Worm (Caenorhabditis elegans): ENCODE measurements around the gene tsp-5.
"Not testable (repeated sequence)": the region's sequence is repeated elsewhere in the genome, so short reads cannot be mapped to it uniquely, and the experiment has no call there.

tsp-5 gene

DNA sequence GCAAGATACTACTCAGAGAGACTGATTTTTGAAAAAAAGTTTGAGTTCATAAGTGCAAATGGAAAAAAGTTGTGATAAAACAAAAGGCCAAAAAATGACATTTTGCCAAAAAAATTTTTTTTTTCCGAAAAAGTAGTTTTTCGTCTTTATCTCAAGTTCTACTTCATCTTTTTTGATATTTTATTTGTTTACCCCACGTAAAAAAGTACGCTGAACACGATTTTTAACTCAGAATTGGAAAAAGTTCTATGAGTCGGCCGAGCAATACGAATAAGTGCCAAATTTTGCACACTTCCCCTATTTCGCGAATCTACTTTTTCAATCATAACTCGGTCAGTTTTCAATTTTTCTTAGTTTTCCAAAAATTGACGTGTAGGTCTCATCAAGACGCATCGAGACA is 12.6 kb downstream of the tsp-5 start, which contains the start of gene sru-16:
TSS of gene sru-16 (plus strand) at position 301 of the 400 bp plus-strand sequence.
- TF ChIP-seq tab-1 (GFP tag; IDR thresholded peaks at IDR 0.05); klf-2 (GFP tag; conservative IDR thresholded peaks at IDR 0.05); ztf-29 (GFP tag; IDR thresholded peaks at IDR 0.05): not testable (repeated sequence)

DNA sequence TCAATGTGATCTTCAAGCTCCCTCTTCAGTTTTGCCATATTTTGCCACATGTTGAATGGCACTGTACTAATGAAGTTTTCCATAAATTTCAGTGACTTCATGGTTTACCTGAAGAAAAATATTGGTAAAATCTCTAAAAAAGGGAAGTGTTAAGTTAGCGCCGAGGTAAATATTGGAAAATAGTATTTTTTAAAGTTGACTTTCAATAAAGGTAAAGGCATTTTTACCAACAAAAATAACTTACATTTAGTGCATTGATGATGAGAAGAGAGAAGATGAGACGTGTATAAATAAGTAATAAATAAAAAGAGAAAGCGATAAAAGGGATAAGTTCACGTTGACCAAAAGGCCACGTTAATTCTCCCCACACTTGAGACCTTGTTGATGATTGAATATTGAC is 13.4 kb downstream of the tsp-5 start, which contains the start of gene Y45F10B.8:
TSS of gene Y45F10B.8 (minus strand) at position 101 of the 400 bp plus-strand sequence.
- TF ChIP-seq ztf-29 (GFP tag; IDR thresholded peaks at IDR 0.05); ref-1 (GFP tag; conservative IDR thresholded peaks at IDR 0.05); T22C8.4 (GFP tag; IDR thresholded peaks at IDR 0.05): not testable (repeated sequence)

DNA sequence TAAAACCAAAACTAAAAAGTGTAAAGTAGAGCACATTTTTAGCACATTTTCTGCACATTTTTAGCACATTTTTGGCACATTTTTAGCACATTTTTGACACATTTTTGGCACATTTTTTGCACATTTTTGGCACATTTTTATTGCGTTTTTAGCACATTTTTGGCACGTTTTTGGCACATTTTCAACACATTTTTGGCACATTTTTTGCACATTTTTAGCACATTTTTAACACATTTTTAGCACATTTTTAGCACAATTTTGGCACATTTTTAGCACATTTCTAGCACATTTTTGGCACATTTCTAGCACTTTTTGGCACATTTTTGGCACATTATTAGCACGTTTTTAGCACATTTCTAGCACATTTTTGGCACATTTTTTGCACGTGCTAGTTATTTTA is 15.9 kb downstream of the tsp-5 start:
- no peak for TF ChIP-seq flt-1 (GFP tag; IDR thresholded peaks at IDR 0.05)
- TF ChIP-seq cog-1 (tag; optimal IDR thresholded peaks at IDR 0.05), result no peak
- TF ChIP-seq T22C8.4 (GFP tag; IDR thresholded peaks at IDR 0.05), result no peak
- TF ChIP-seq med-1 (GFP tag; optimal IDR thresholded peaks at IDR 0.05; ENCODE audit: insufficient read depth), result no peak
- TF ChIP-seq klf-2 (GFP tag; conservative IDR thresholded peaks at IDR 0.05), result no peak
- TF ChIP-seq ztf-23 (GFP tag; IDR thresholded peaks at IDR 0.05), result no peak
- no peak for TF ChIP-seq ztf-29 (GFP tag; IDR thresholded peaks at IDR 0.05)
- no peak for TF ChIP-seq tab-1 (GFP tag; IDR thresholded peaks at IDR 0.05)
- TF ChIP-seq ref-1 (GFP tag; conservative IDR thresholded peaks at IDR 0.05), result no peak

DNA sequence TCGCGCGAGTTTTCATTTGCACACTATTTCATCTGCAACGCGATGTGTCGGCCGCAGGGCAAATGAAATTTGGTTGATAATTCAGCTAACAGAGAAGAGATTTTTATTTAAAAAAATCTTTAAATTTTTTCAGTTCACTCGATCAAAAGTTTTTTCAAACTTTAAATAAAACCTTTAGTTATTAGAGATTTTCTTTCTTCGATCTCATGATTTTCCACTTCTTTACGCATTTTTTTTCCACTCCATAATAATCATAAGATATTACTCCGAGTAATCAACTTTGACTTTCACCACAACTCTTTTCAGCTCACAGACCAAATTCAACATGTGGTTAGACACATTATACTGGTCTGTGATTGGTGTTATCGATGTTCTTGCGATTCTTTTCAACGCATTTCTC is 16.8 kb downstream of the tsp-5 start, which contains the start of gene srd-10:
TSS of gene srd-10 (plus strand) at position 301 of the 400 bp plus-strand sequence.
- TF ChIP-seq T22C8.4 (GFP tag; IDR thresholded peaks at IDR 0.05) (no peak), med-1 (GFP tag; optimal IDR thresholded peaks at IDR 0.05; ENCODE audit: insufficient read depth) (no peak), tab-1 (GFP tag; IDR thresholded peaks at IDR 0.05) (no peak), ztf-29 (GFP tag; IDR thresholded peaks at IDR 0.05) (no peak), ztf-23 (GFP tag; IDR thresholded peaks at IDR 0.05) (no peak)

DNA sequence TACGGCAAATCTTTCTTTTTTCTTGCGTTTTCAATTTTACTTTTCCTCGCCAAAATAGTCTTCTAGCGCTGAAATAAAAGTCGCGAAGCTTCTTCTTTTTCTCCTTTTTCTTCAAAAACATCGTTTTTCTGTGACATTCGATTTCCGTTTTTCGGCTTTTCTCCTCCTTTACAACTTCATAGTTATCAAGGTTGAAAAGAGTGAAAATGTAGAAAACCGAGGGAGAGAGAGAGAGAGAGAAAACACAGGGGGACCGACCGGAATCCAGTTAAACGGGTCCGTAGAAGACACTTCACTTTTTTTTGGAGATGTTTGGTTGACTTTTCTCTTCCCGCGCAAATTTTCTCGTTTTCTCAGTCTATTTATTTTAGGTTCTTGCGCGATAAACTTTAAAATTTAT is 27.3 kb downstream of the tsp-5 start:
- TF ChIP-seq klf-2 (GFP tag; conservative IDR thresholded peaks at IDR 0.05) (no peak), T22C8.4 (GFP tag; IDR thresholded peaks at IDR 0.05) (no peak), ref-1 (GFP tag; conservative IDR thresholded peaks at IDR 0.05) (no peak), cog-1 (tag; optimal IDR thresholded peaks at IDR 0.05) (no peak), ztf-23 (GFP tag; IDR thresholded peaks at IDR 0.05) (no peak), tab-1 (GFP tag; IDR thresholded peaks at IDR 0.05) (no peak), ztf-29 (GFP tag; IDR thresholded peaks at IDR 0.05) (no peak), med-1 (GFP tag; optimal IDR thresholded peaks at IDR 0.05; ENCODE audit: insufficient read depth) (no peak), flt-1 (GFP tag; IDR thresholded peaks at IDR 0.05) (no peak)

DNA sequence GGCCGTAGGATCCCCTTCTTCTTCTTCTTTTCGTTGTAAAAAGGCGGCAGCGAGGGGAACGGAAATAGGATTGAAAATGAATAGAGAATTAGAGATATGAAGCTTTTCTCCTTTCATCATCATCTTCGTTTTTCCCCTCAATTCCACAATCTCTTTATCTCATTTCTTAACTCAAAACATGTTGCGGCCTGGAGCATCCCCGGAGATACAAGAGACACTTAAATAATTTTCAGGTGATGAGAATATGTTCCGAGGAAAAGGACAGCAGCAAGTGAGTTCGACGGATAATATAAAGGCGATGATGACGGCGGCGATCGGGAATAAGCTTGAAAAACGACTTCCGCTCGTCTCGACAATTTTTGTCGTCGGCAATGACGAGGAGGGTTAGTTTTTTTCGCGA is 29.9 kb downstream of the tsp-5 start, which contains the start of the genes Y45F10B.13 and qui-1:
TSS of gene Y45F10B.13 (minus strand) at position 101 of the 400 bp plus-strand sequence.
TSS of gene qui-1 (plus strand) at position 233 of the 400 bp plus-strand sequence.
- no peak for TF ChIP-seq cog-1 (tag; optimal IDR thresholded peaks at IDR 0.05)
- no peak for TF ChIP-seq ref-1 (GFP tag; conservative IDR thresholded peaks at IDR 0.05)
- TF ChIP-seq med-1 (GFP tag; optimal IDR thresholded peaks at IDR 0.05; ENCODE audit: insufficient read depth), result no peak
- no peak for TF ChIP-seq T22C8.4 (GFP tag; IDR thresholded peaks at IDR 0.05)
- TF ChIP-seq flt-1 (GFP tag; IDR thresholded peaks at IDR 0.05), result no peak
- TF ChIP-seq ztf-29 (GFP tag; IDR thresholded peaks at IDR 0.05), result no peak
- TF ChIP-seq tab-1 (GFP tag; IDR thresholded peaks at IDR 0.05), result no peak

DNA sequence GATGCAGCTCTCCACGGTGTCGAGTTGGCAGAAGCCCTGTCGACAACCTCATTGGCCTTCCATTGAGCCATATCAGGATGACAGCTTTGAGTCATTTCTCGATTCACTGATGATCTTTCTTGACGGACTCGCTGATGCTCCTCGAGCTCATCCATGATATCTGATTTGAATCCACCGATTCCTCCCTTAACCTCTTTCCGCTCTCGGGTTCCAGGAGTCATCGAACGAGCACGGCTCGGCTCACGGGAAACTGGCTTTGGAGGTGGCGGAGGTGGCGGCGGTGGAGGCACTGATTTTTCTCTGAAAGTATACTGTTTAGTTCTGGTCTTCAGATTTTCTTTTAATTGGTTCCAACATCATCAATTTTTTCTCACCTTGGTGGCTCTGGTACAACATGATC is 32.5 kb downstream of the tsp-5 start:
- TF ChIP-seq ref-1 (GFP tag; conservative IDR thresholded peaks at IDR 0.05) (no peak), klf-2 (GFP tag; conservative IDR thresholded peaks at IDR 0.05) (no peak), ztf-29 (GFP tag; IDR thresholded peaks at IDR 0.05) (no peak), cog-1 (tag; optimal IDR thresholded peaks at IDR 0.05) (no peak), ztf-23 (GFP tag; IDR thresholded peaks at IDR 0.05) (no peak)

DNA sequence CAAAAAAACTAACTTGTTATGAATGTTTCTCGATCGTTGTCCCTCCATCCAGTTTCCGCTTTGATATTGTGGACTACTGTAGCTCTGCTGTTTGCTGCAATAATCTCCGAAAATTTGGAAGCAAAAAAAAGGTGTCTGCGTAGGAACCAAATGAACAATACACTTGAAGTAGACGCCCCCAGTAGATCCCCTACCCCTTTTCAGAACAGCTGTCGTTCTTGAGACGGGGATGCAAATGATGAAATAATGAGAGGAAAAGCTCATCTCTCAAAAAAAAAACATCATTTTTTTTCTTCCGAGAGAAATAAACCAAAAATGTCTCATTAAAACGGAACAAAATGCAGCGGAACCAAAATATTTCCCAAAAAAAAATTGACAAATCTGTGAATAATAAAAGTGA is 34.2 kb downstream of the tsp-5 start:
- TF ChIP-seq med-1 (GFP tag; optimal IDR thresholded peaks at IDR 0.05; ENCODE audit: insufficient read depth) (no peak), ztf-29 (GFP tag; IDR thresholded peaks at IDR 0.05) (no peak), ztf-23 (GFP tag; IDR thresholded peaks at IDR 0.05) (no peak), ref-1 (GFP tag; conservative IDR thresholded peaks at IDR 0.05) (no peak), klf-2 (GFP tag; conservative IDR thresholded peaks at IDR 0.05) (no peak), flt-1 (GFP tag; IDR thresholded peaks at IDR 0.05) (no peak), T22C8.4 (GFP tag; IDR thresholded peaks at IDR 0.05) (no peak), cog-1 (tag; optimal IDR thresholded peaks at IDR 0.05) (no peak), tab-1 (GFP tag; IDR thresholded peaks at IDR 0.05) (no peak)

DNA sequence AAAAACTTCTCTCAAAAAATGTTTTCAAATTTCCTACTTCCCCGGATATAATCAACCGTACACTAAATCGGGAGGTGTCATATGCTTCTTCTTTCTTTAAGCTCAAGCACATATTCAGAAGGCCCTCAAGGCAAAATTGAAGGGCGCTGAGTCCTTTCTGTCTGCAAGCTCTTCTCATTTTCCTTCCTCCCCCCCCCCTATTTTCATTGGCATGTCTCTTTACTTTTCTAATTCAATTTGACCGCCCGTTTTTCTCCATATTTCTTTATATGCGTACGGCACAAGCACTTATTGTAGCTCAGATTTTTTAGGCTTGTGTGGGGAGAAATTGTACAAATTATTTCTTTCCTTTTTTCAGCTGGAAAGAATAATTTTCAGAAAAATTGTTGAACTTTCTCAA is 36.0 kb downstream of the tsp-5 start:
- TF ChIP-seq tab-1 (GFP tag; IDR thresholded peaks at IDR 0.05), result no peak
- TF ChIP-seq ref-1 (GFP tag; conservative IDR thresholded peaks at IDR 0.05), result no peak
- TF ChIP-seq T22C8.4 (GFP tag; IDR thresholded peaks at IDR 0.05), result no peak
- TF ChIP-seq klf-2 (GFP tag; conservative IDR thresholded peaks at IDR 0.05), result no peak
- TF ChIP-seq ztf-23 (GFP tag; IDR thresholded peaks at IDR 0.05), result no peak
- no peak for TF ChIP-seq flt-1 (GFP tag; IDR thresholded peaks at IDR 0.05)
- TF ChIP-seq ztf-29 (GFP tag; IDR thresholded peaks at IDR 0.05), result no peak
- no peak for TF ChIP-seq cog-1 (tag; optimal IDR thresholded peaks at IDR 0.05)
- no peak for TF ChIP-seq med-1 (GFP tag; optimal IDR thresholded peaks at IDR 0.05; ENCODE audit: insufficient read depth)

DNA sequence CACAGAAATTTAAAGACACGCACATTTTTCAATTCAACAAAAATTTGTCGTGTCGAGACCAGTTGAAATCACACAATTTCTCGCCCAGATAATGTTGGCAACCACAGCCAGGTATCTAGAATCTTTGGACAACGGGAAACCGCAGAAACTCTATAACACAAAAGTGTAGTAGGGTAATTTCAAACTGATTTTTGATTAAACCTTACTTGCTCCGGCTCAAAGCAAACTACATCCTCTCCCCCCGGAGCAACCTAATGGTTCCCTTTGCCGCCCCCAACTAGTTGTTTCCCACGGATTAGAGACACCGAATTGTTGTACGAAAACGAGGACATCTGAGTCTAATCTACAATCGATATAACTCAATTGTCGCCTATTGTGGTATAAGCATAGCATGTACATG is 37.2 kb downstream of the tsp-5 start:
- TF ChIP-seq med-1 (GFP tag; optimal IDR thresholded peaks at IDR 0.05; ENCODE audit: insufficient read depth), result no peak
- no peak for TF ChIP-seq T22C8.4 (GFP tag; IDR thresholded peaks at IDR 0.05)
- TF ChIP-seq cog-1 (tag; optimal IDR thresholded peaks at IDR 0.05), result no peak
- TF ChIP-seq ref-1 (GFP tag; conservative IDR thresholded peaks at IDR 0.05), result no peak
- TF ChIP-seq klf-2 (GFP tag; conservative IDR thresholded peaks at IDR 0.05), result no peak
- no peak for TF ChIP-seq flt-1 (GFP tag; IDR thresholded peaks at IDR 0.05)
- TF ChIP-seq tab-1 (GFP tag; IDR thresholded peaks at IDR 0.05), result no peak
- TF ChIP-seq ztf-23 (GFP tag; IDR thresholded peaks at IDR 0.05), result no peak
